Fruit fly (Drosophila melanogaster): ENCODE data around the gene CG8541.

- TF ChIP-seq usp (GFP tag; optimal IDR thresholded peaks at IDR 0.05) (no peak), psq (optimal IDR thresholded peaks at IDR 0.05) (no peak), pan (optimal IDR thresholded peaks at IDR 0.05) (no peak), EcR (GFP tag; optimal IDR thresholded peaks at IDR 0.05) (no peak), Dll (optimal IDR thresholded peaks at IDR 0.05) (no peak)
These were observed 20.2 kb downstream of the CG8541 start, which contains the start of gene Cyp316a1 for dm6 chr3L:7491564-7491963.

All from whole organism.